Fruit fly (Drosophila melanogaster) whole organism, embryonic: ENCODE data around the gene Srp9.

Experiments
- Antp ChIP-seq: fragments of 200-800 bp; sonication (Bioruptor generic); optimal IDR thresholded peaks from 3 replicates; lab custom pipeline; 2016; ENCODE audit warnings: missing biosample characterization, missing genetic modification characterization
- CG10565 ChIP-seq: fragments of 200-800 bp; sonication (Bioruptor generic); optimal IDR thresholded peaks from 3 replicates; lab custom pipeline; 2016; ENCODE audit warnings: missing biosample characterization, mild to moderate bottlenecking, missing genetic modification characterization
- CG11560 ChIP-seq: fragments of 200-800 bp; sonication (Bioruptor generic); IDR thresholded peaks from 3 replicates; pipeline ENCODE4 v1.3.6; 2022; ENCODE audit warnings: missing biosample characterization, missing genetic modification characterization
- CG17385 ChIP-seq: fragments of 200-800 bp; sonication (Bioruptor generic); optimal IDR thresholded peaks from 3 replicates; lab custom pipeline; 2018; ENCODE audit warnings: missing biosample characterization, mild to moderate bottlenecking, missing genetic modification characterization
- CG17568 ChIP-seq: fragments of 200-800 bp; sonication (Bioruptor generic); optimal IDR thresholded peaks from 2 replicates; lab custom pipeline; 2018; ENCODE audit warnings: missing biosample characterization, mild to moderate bottlenecking, missing genetic modification characterization, moderate library complexity
- CG1832 ChIP-seq: fragments of 200-800 bp; sonication (Bioruptor generic); optimal IDR thresholded peaks from 2 replicates; lab custom pipeline; 2017; ENCODE audit warnings: missing biosample characterization, mild to moderate bottlenecking, missing genetic modification characterization, inconsistent platforms
- CG18599 ChIP-seq: fragments of 200-800 bp; sonication (Bioruptor generic); optimal IDR thresholded peaks from 3 replicates; lab custom pipeline; 2017; ENCODE audit warnings: missing biosample characterization, missing genetic modification characterization, mild to moderate bottlenecking, moderate library complexity, missing genetic modification reagents
- CG34224 ChIP-seq: fragments of 200-800 bp; sonication (Bioruptor generic); IDR thresholded peaks from 3 replicates; pipeline ENCODE4 v1.3.6; 2022; ENCODE audit warnings: missing biosample characterization, missing genetic modification characterization; ENCODE audit not compliant: partially characterized antibody
- CG34376 ChIP-seq: fragments of 200-800 bp; sonication (Bioruptor generic); optimal IDR thresholded peaks from 2 replicates; lab custom pipeline; 2018; ENCODE audit warnings: missing biosample characterization, mild to moderate bottlenecking, missing genetic modification characterization
- CG34422 ChIP-seq: fragments of 200-800 bp; sonication (Bioruptor generic); IDR thresholded peaks from 3 replicates; pipeline ENCODE4 v1.3.6; 2022; ENCODE audit warnings: missing biosample characterization, missing genetic modification characterization
- CG6175 ChIP-seq: fragments of 200-800 bp; sonication (Bioruptor generic); IDR thresholded peaks from 3 replicates; pipeline ENCODE4 v1.3.6; 2022; ENCODE audit warnings: missing biosample characterization, missing genetic modification characterization
- CG6683 ChIP-seq: fragments of 200-800 bp; sonication (Bioruptor generic); optimal IDR thresholded peaks from 2 replicates; lab custom pipeline; 2017; ENCODE audit warnings: missing biosample characterization, mild to moderate bottlenecking, missing genetic modification characterization, missing genetic modification reagents
- CG7372 ChIP-seq: fragments of 200-800 bp; sonication (Bioruptor generic); IDR thresholded peaks from 2 replicates; pipeline ENCODE4 v1.3.6; 2022; ENCODE audit warnings: missing biosample characterization, missing genetic modification characterization
- CTCF ChIP-seq: fragments of 200-800 bp; sonication (Bioruptor generic); optimal IDR thresholded peaks from 2 replicates; lab custom pipeline; 2017; ENCODE audit warnings: missing biosample characterization, mild to moderate bottlenecking, missing genetic modification characterization, moderate library complexity
- CoRest ChIP-seq: fragments of 200-800 bp; sonication (Bioruptor generic); optimal IDR thresholded peaks from 3 replicates; lab custom pipeline; 2018; ENCODE audit warnings: missing biosample characterization, mild to moderate bottlenecking, missing genetic modification characterization, moderate library complexity
- D ChIP-seq, 2 experiments: fragments of 200-800 bp in 1 of 2; fragments of >200 bp in 1 of 2; sonication (Bioruptor generic) in 1 of 2; optimal IDR thresholded peaks; 2 replicates in 1 of 2; 3 replicates in 1 of 2; lab custom pipeline; 2017; ENCODE audit warnings: mild to moderate bottlenecking in 1 of 2, missing biosample characterization in 1 of 2, missing genetic modification characterization in 1 of 2, missing genetic modification reagents in 1 of 2
- Dip3 ChIP-seq: fragments of 200-800 bp; sonication (Bioruptor generic); optimal IDR thresholded peaks from 3 replicates; lab custom pipeline; 2016; ENCODE audit warnings: missing biosample characterization, missing genetic modification characterization
- Elba2 ChIP-seq: fragments of 200-800 bp; sonication (Bioruptor generic); optimal IDR thresholded peaks from 3 replicates; lab custom pipeline; 2016; ENCODE audit warnings: missing biosample characterization, missing genetic modification characterization
- Ets65A ChIP-seq: fragments of 200-800 bp; sonication (Bioruptor generic); peaks from one replicate; lab custom pipeline; 2016; ENCODE audit warnings: missing biosample characterization, missing genetic modification characterization
- GATAe ChIP-seq: fragments of 200-800 bp; sonication (Bioruptor generic); conservative IDR thresholded peaks from 2 replicates; pipeline ENCODE4 v1.3.6; 2022; ENCODE audit warnings: missing biosample characterization, missing genetic modification characterization
- HLHmδ ChIP-seq: fragments of 200-800 bp; sonication (Bioruptor generic); optimal IDR thresholded peaks from 2 replicates; lab custom pipeline; 2018; ENCODE audit warnings: missing biosample characterization, mild to moderate bottlenecking, missing genetic modification characterization, moderate library complexity
- Med ChIP-seq: fragments of 200-800 bp; sonication (Bioruptor generic); peaks from one replicate; lab custom pipeline; 2016; ENCODE audit warnings: missing biosample characterization, missing genetic modification characterization, mild to moderate bottlenecking, inconsistent platforms, moderate library complexity
- Nf-YA ChIP-seq: fragments of 200-800 bp; sonication (Bioruptor generic); IDR thresholded peaks from 2 replicates; pipeline ENCODE4 v1.3.6; 2022; ENCODE audit warnings: missing biosample characterization, missing genetic modification characterization
- Nf-YB ChIP-seq: fragments of 200-800 bp; sonication (Bioruptor generic); optimal IDR thresholded peaks from 3 replicates; lab custom pipeline; 2019; ENCODE audit warnings: missing biosample characterization, mild to moderate bottlenecking, missing genetic modification characterization, moderate library complexity
- Opbp ChIP-seq: fragments of 200-800 bp; sonication (Bioruptor generic); IDR thresholded peaks from 3 replicates; pipeline ENCODE4 v1.3.6; 2022; ENCODE audit warnings: missing biosample characterization, missing genetic modification characterization; ENCODE audit not compliant: partially characterized antibody
- Rfx ChIP-seq: fragments of 200-800 bp; sonication (Bioruptor generic); IDR thresholded peaks from 2 replicates; pipeline ENCODE4 v1.3.6; 2022; ENCODE audit warnings: missing biosample characterization, missing genetic modification characterization
- Stat92E ChIP-seq, 3 experiments: fragments of >200 bp in 2 of 3; fragments of 200-800 bp in 1 of 3; sonication (Bioruptor generic) in 1 of 3; optimal IDR thresholded peaks; 2 replicates each; lab custom pipeline; 2017 to 2019; ENCODE audit warnings: missing biosample characterization in 3 of 3, missing genetic modification characterization in 3 of 3, mild to moderate bottlenecking in 1 of 3, moderate library complexity in 1 of 3
- Xrp1 ChIP-seq: fragments of 200-800 bp; sonication (Bioruptor generic); IDR thresholded peaks from 2 replicates; pipeline ENCODE4 v1.3.6; 2022; ENCODE audit warnings: missing biosample characterization, missing genetic modification characterization
- ci ChIP-seq: fragments of 200-800 bp; sonication (Bioruptor generic); IDR thresholded peaks from 3 replicates; pipeline ENCODE4 v1.3.6; 2022; ENCODE audit warnings: missing biosample characterization, missing genetic modification characterization
- corto ChIP-seq: fragments of 200-800 bp; sonication (Bioruptor generic); optimal IDR thresholded peaks from 2 replicates; lab custom pipeline; 2016; ENCODE audit warnings: missing biosample characterization, mild to moderate bottlenecking, missing genetic modification characterization, moderate library complexity
- crol ChIP-seq: fragments of 200-800 bp; sonication (Bioruptor generic); IDR thresholded peaks from 2 replicates; pipeline ENCODE4 v1.3.6; 2022; ENCODE audit warnings: missing biosample characterization, missing genetic modification characterization
- disco-r ChIP-seq: fragments of 200-800 bp; sonication (Bioruptor generic); optimal IDR thresholded peaks from 2 replicates; lab custom pipeline; 2016; ENCODE audit warnings: missing biosample characterization, missing genetic modification characterization
- exex ChIP-seq: fragments of 200-800 bp; sonication (Bioruptor generic); optimal IDR thresholded peaks from 4 replicates; lab custom pipeline; 2018; ENCODE audit warnings: missing biosample characterization, mild to moderate bottlenecking, missing genetic modification characterization, moderate library complexity
- fd96Cb ChIP-seq: fragments of 200-800 bp; sonication (Bioruptor generic); optimal IDR thresholded peaks from 2 replicates; lab custom pipeline; 2018; ENCODE audit warnings: missing biosample characterization, mild to moderate bottlenecking, missing genetic modification characterization, moderate library complexity
- ftz-f1 ChIP-seq: fragments of 200-800 bp; sonication (Bioruptor generic); optimal IDR thresholded peaks from 2 replicates; lab custom pipeline; 2016; ENCODE audit warnings: missing biosample characterization, missing genetic modification characterization
- grn ChIP-seq: fragments of 200-800 bp; sonication (Bioruptor generic); optimal IDR thresholded peaks from 3 replicates; lab custom pipeline; 2017; ENCODE audit warnings: missing biosample characterization, missing genetic modification characterization
- kay ChIP-seq: fragments of 200-800 bp; sonication (Bioruptor generic); optimal IDR thresholded peaks from 2 replicates; lab custom pipeline; 2016; ENCODE audit warnings: missing biosample characterization, missing genetic modification characterization
- lbe ChIP-seq: fragments of 200-800 bp; sonication (Bioruptor generic); optimal IDR thresholded peaks from 2 replicates; lab custom pipeline; 2016; ENCODE audit warnings: missing biosample characterization, mild to moderate bottlenecking, missing genetic modification characterization
- mirr ChIP-seq: fragments of 200-800 bp; sonication (Bioruptor generic); optimal IDR thresholded peaks from 3 replicates; lab custom pipeline; 2018; ENCODE audit warnings: missing biosample characterization, mild to moderate bottlenecking, missing genetic modification characterization
- nerfin-2 ChIP-seq: fragments of 200-800 bp; sonication (Bioruptor generic); IDR thresholded peaks from 2 replicates; pipeline ENCODE4 v1.3.6; 2022; ENCODE audit warnings: missing biosample characterization, missing genetic modification characterization; ENCODE audit not compliant: partially characterized antibody
- nom ChIP-seq: fragments of 200-800 bp; sonication (Bioruptor generic); optimal IDR thresholded peaks from 2 replicates; lab custom pipeline; 2017; ENCODE audit warnings: missing biosample characterization, missing genetic modification characterization, mild to moderate bottlenecking, moderate library complexity, missing genetic modification reagents
- sd ChIP-seq: fragments of 200-800 bp; sonication (Bioruptor generic); optimal IDR thresholded peaks from 3 replicates; lab custom pipeline; 2018; ENCODE audit warnings: missing biosample characterization, mild to moderate bottlenecking, missing genetic modification characterization, moderate library complexity
- sens ChIP-seq: fragments of 200-800 bp; sonication (Bioruptor generic); peaks from one replicate; lab custom pipeline; 2016; ENCODE audit warnings: missing biosample characterization, missing genetic modification characterization
- seq ChIP-seq: fragments of 200-800 bp; sonication (Bioruptor generic); IDR thresholded peaks from 2 replicates; pipeline ENCODE4 v1.3.6; 2022; ENCODE audit warnings: missing biosample characterization, missing genetic modification characterization
- sug ChIP-seq: fragments of 200-800 bp; optimal IDR thresholded peaks from 2 replicates; lab custom pipeline; 2019; ENCODE audit warnings: missing biosample characterization, mild to moderate bottlenecking, missing genetic modification characterization, moderate library complexity
- tna ChIP-seq: fragments of 200-800 bp; sonication (Bioruptor generic); IDR thresholded peaks from 2 replicates; pipeline ENCODE4 v1.3.6; 2022; ENCODE audit warnings: missing biosample characterization, missing genetic modification characterization; ENCODE audit not compliant: partially characterized antibody
- zen ChIP-seq: fragments of 200-800 bp; sonication (Bioruptor generic); optimal IDR thresholded peaks from 3 replicates; lab custom pipeline; 2018; ENCODE audit warnings: missing biosample characterization, mild to moderate bottlenecking, missing genetic modification characterization, moderate library complexity

Gene Srp9

dm6 chr3L:7947880-7948286 is 11.7 kb downstream of the Srp9 start, which contains the start of gene exex (continued):
- TF ChIP-seq crol (GFP tag; lab: Robert Waterston, UW) (peak; percentile 89), Ets65A (GFP tag; lab: Kevin White, UChicago) (peak; percentile 64), CG10565 (GFP tag; lab: Kevin White, UChicago) (no peak), CG18599 (GFP tag; lab: Kevin White, UChicago) (peak; percentile 32), Stat92E (GFP tag; optimal IDR thresholded peaks at IDR 0.05; lab: Kevin White, UChicago) (peak in 1 of 3 experiments; percentile 82), kay (GFP tag; lab: Kevin White, UChicago) (no peak), Nf-YA (GFP tag; lab: Robert Waterston, UW) (no peak), CG17385 (GFP tag; lab: Kevin White, UChicago) (no peak), sd (tag; lab: Kevin White, UChicago) (peak; percentile 85), Rfx (no peak), sug (tag; lab: Kevin White, UChicago) (peak; percentile 56), ci (GFP tag; lab: Robert Waterston, UW) (peak; percentile 43; the same call in 1 of the 3 replicates), GATAe (no peak), HLHmδ (peak; percentile 36), CG1832 (GFP tag; lab: Kevin White, UChicago) (peak; percentile 89), zen (peak; percentile 88), CoRest (tag; lab: Kevin White, UChicago) (peak; percentile 25), seq (GFP tag; lab: Robert Waterston, UW) (peak; percentile 81), sens (peak; percentile 78)

dm6 chr3L:7949778-7950177 is 13.6 kb downstream of the Srp9 start:
- TF ChIP-seq CG7372 (GFP tag; lab: Robert Waterston, UW) (peak; percentile 51; the same call in 1 of the 2 replicates), D (optimal IDR thresholded peaks at IDR 0.05; lab: Kevin White, UChicago) (no peak), D (GFP tag; optimal IDR thresholded peaks at IDR 0.05; lab: Kevin White, UChicago) (no peak), Antp (GFP tag; lab: Kevin White, UChicago) (no peak), Med (peak; percentile 17), ftz-f1 (GFP tag; lab: Kevin White, UChicago) (no peak), exex (tag; lab: Kevin White, UChicago) (peak; percentile 85), Dip3 (no peak)

dm6 chr3L:7951841-7952240 is 15.7 kb downstream of the Srp9 start:
- no peak for TF ChIP-seq CG34224
- peak; percentile 89 for TF ChIP-seq grn (GFP tag; lab: Kevin White, UChicago)
- TF ChIP-seq Nf-YB (GFP tag; lab: Kevin White, UChicago): peak; percentile 43
- TF ChIP-seq CG18599 (GFP tag; lab: Kevin White, UChicago): peak; percentile 65
- 0 out of 2 replicates have a peak, but pooled peaks have one; percentile 16 for TF ChIP-seq GATAe
- TF ChIP-seq CG34422 (GFP tag; lab: Robert Waterston, UW): no peak
- no peak for TF ChIP-seq Xrp1 (GFP tag; lab: Robert Waterston, UW)
- TF ChIP-seq CG10565 (GFP tag; lab: Kevin White, UChicago): no peak
- TF ChIP-seq sug (tag; lab: Kevin White, UChicago): peak; percentile 56
- no peak for TF ChIP-seq CTCF (GFP tag; lab: Kevin White, UChicago)
- no peak for TF ChIP-seq Elba2 (GFP tag; lab: Kevin White, UChicago)
- TF ChIP-seq disco-r (GFP tag; lab: Kevin White, UChicago): no peak
- TF ChIP-seq CG6683 (GFP tag; lab: Kevin White, UChicago): no peak
- no peak for TF ChIP-seq nom (GFP tag; lab: Kevin White, UChicago)
- TF ChIP-seq tna (GFP tag; lab: Robert Waterston, UW): no peak
- TF ChIP-seq corto: peak; percentile 23
- no peak for TF ChIP-seq Opbp (GFP tag; lab: Robert Waterston, UW)
- TF ChIP-seq CG11560 (tag; lab: Robert Waterston, UW): no peak
- TF ChIP-seq CG34376 (GFP tag; lab: Kevin White, UChicago): peak; percentile 90
- TF ChIP-seq lbe (GFP tag; lab: Kevin White, UChicago): peak; percentile 16
- no peak for TF ChIP-seq nerfin-2
- peak; percentile 65 for TF ChIP-seq sd (tag; lab: Kevin White, UChicago)
- TF ChIP-seq mirr (GFP tag; lab: Kevin White, UChicago): peak; percentile 95
- TF ChIP-seq CG6175 (GFP tag; lab: Robert Waterston, UW): no peak
- no peak for TF ChIP-seq fd96Cb (tag; lab: Kevin White, UChicago)
- TF ChIP-seq CG17568 (GFP tag; lab: Kevin White, UChicago): peak; percentile 10
- no peak for TF ChIP-seq ci (GFP tag; lab: Robert Waterston, UW)
